Fruit fly (Drosophila melanogaster) whole organism, embryonic: Measurements from ENCODE around the gene HisCl1.

Experiments used
- ATbp ChIP-seq: fragments of 200-800 bp; sonication (Bioruptor generic); optimal IDR thresholded peaks from 2 replicates; lab custom pipeline; 2017; ENCODE audit warnings: missing biosample characterization, mild to moderate bottlenecking, missing genetic modification characterization, missing genetic modification reagents
- Bdp1 ChIP-seq: fragments of 200-800 bp; sonication (Bioruptor generic); optimal IDR thresholded peaks from 3 replicates; lab custom pipeline; 2016; ENCODE audit warnings: missing biosample characterization, missing genetic modification characterization
- CG10274 ChIP-seq: fragments of 200-800 bp; sonication (Bioruptor generic); optimal IDR thresholded peaks from 3 replicates; lab custom pipeline; 2017; ENCODE audit warnings: missing biosample characterization, mild to moderate bottlenecking, missing genetic modification characterization
- CG11085 ChIP-seq: fragments of 200-800 bp; sonication (Bioruptor generic); IDR thresholded peaks from 2 replicates; pipeline ENCODE4 v1.3.6; 2022; ENCODE audit warnings: missing biosample characterization, missing genetic modification characterization
- CG12236 ChIP-seq: fragments of 200-800 bp; sonication (Bioruptor generic); optimal IDR thresholded peaks from 2 replicates; lab custom pipeline; 2016; ENCODE audit warnings: missing biosample characterization, missing genetic modification characterization
- CG1529 ChIP-seq: fragments of 200-800 bp; sonication (Bioruptor generic); optimal IDR thresholded peaks from 3 replicates; lab custom pipeline; 2018; ENCODE audit warnings: missing biosample characterization, missing genetic modification characterization
- CG16813 ChIP-seq: fragments of 200-800 bp; sonication (Bioruptor generic); IDR thresholded peaks from 3 replicates; pipeline ENCODE4 v1.3.6; 2022; ENCODE audit warnings: missing biosample characterization, missing genetic modification characterization; ENCODE audit not compliant: partially characterized antibody
- CG17361 ChIP-seq: fragments of 200-800 bp; sonication (Bioruptor generic); IDR thresholded peaks from 3 replicates; pipeline ENCODE4 v1.3.6; 2022; ENCODE audit warnings: missing biosample characterization, missing genetic modification characterization
- CG2116 ChIP-seq: fragments of 200-800 bp; sonication (Bioruptor generic); optimal IDR thresholded peaks from 3 replicates; lab custom pipeline; 2018; ENCODE audit warnings: missing biosample characterization, mild to moderate bottlenecking, missing genetic modification characterization
- CG2889 ChIP-seq: fragments of 200-800 bp; sonication (Bioruptor generic); IDR thresholded peaks from 3 replicates; pipeline ENCODE4 v1.3.6; 2022; ENCODE audit warnings: missing biosample characterization, missing genetic modification characterization
- CG31441 ChIP-seq: fragments of 200-800 bp; sonication (Bioruptor generic); IDR thresholded peaks from 2 replicates; pipeline ENCODE4 v1.3.6; 2022; ENCODE audit warnings: missing biosample characterization, missing genetic modification characterization
- CG34376 ChIP-seq: fragments of 200-800 bp; sonication (Bioruptor generic); optimal IDR thresholded peaks from 2 replicates; lab custom pipeline; 2018; ENCODE audit warnings: missing biosample characterization, mild to moderate bottlenecking, missing genetic modification characterization
- CG5180 ChIP-seq: fragments of 200-800 bp; sonication (Bioruptor generic); optimal IDR thresholded peaks from 3 replicates; lab custom pipeline; 2017; ENCODE audit warnings: missing biosample characterization, missing genetic modification characterization, mild to moderate bottlenecking, moderate library complexity, missing genetic modification reagents
- CG5953 ChIP-seq: fragments of 200-800 bp; sonication (Bioruptor generic); IDR thresholded peaks from 2 replicates; pipeline ENCODE4 v1.3.6; 2022; ENCODE audit warnings: missing biosample characterization, missing genetic modification characterization
- CG7372 ChIP-seq: fragments of 200-800 bp; sonication (Bioruptor generic); IDR thresholded peaks from 2 replicates; pipeline ENCODE4 v1.3.6; 2022; ENCODE audit warnings: missing biosample characterization, missing genetic modification characterization
- CG7786 ChIP-seq: fragments of 200-800 bp; sonication (Bioruptor generic); optimal IDR thresholded peaks from 2 replicates; lab custom pipeline; 2016; ENCODE audit warnings: missing biosample characterization, missing genetic modification characterization
- CG7839 ChIP-seq: fragments of 200-800 bp; sonication (Bioruptor generic); optimal IDR thresholded peaks from 3 replicates; lab custom pipeline; 2018; ENCODE audit warnings: missing biosample characterization, mild to moderate bottlenecking, missing genetic modification characterization, moderate library complexity
- CG9437 ChIP-seq: fragments of 200-800 bp; sonication (Bioruptor generic); optimal IDR thresholded peaks from 2 replicates; lab custom pipeline; 2018; ENCODE audit warnings: missing biosample characterization, mild to moderate bottlenecking, missing genetic modification characterization
- CG9727 ChIP-seq: fragments of 200-800 bp; sonication (Bioruptor generic); optimal IDR thresholded peaks from 3 replicates; lab custom pipeline; 2017; ENCODE audit warnings: missing biosample characterization, mild to moderate bottlenecking, missing genetic modification characterization
- CG9932 ChIP-seq: fragments of 200-800 bp; sonication (Bioruptor generic); IDR thresholded peaks from 2 replicates; pipeline ENCODE4 v1.3.6; 2022; ENCODE audit warnings: missing biosample characterization, missing genetic modification characterization
- CkIIα-i1 ChIP-seq: fragments of 200-800 bp; sonication (Bioruptor generic); IDR thresholded peaks from 2 replicates; pipeline ENCODE4 v1.3.6; 2022; ENCODE audit warnings: missing biosample characterization, missing genetic modification characterization
- E2f1 ChIP-seq: fragments of 200-800 bp; sonication (Bioruptor generic); IDR thresholded peaks from 2 replicates; pipeline ENCODE4 v1.3.6; 2022; ENCODE audit warnings: missing biosample characterization, missing genetic modification characterization
- Hmr ChIP-seq: fragments of 200-800 bp; sonication (Bioruptor generic); optimal IDR thresholded peaks from 3 replicates; lab custom pipeline; 2017; ENCODE audit warnings: mild to moderate bottlenecking, missing biosample characterization, missing genetic modification reagents, missing genetic modification characterization
- Hmx ChIP-seq: fragments of 200-800 bp; sonication (Bioruptor generic); optimal IDR thresholded peaks from 2 replicates; lab custom pipeline; 2016; ENCODE audit warnings: missing biosample characterization, missing genetic modification characterization
- Hsf ChIP-seq: fragments of 200-800 bp; sonication (Bioruptor generic); optimal IDR thresholded peaks from 3 replicates; lab custom pipeline; 2016; ENCODE audit warnings: missing biosample characterization, missing genetic modification characterization
- MBD-R2 ChIP-seq: fragments of 200-800 bp; sonication (Bioruptor generic); IDR thresholded peaks from 2 replicates; pipeline ENCODE4 v1.3.6; 2022; ENCODE audit warnings: missing biosample characterization, missing genetic modification characterization
- Max ChIP-seq: fragments of 200-800 bp; sonication (Bioruptor generic); optimal IDR thresholded peaks from 2 replicates; lab custom pipeline; 2016; ENCODE audit warnings: missing biosample characterization, mild to moderate bottlenecking, missing genetic modification characterization
- Mrtf ChIP-seq: fragments of 200-800 bp; sonication (Bioruptor generic); IDR thresholded peaks from 3 replicates; pipeline ENCODE4 v1.3.6; 2022; ENCODE audit warnings: missing biosample characterization, missing genetic modification characterization
- NFAT ChIP-seq: fragments of 200-800 bp; sonication (Bioruptor generic); IDR thresholded peaks from 2 replicates; pipeline ENCODE4 v1.3.6; 2022; ENCODE audit warnings: missing biosample characterization, missing genetic modification characterization
- Neu2 ChIP-seq: fragments of 200-800 bp; sonication (Bioruptor generic); optimal IDR thresholded peaks from 3 replicates; lab custom pipeline; 2016; ENCODE audit warnings: missing biosample characterization, missing genetic modification characterization, borderline replicate concordance
- Opbp ChIP-seq: fragments of 200-800 bp; sonication (Bioruptor generic); IDR thresholded peaks from 3 replicates; pipeline ENCODE4 v1.3.6; 2022; ENCODE audit warnings: missing biosample characterization, missing genetic modification characterization; ENCODE audit not compliant: partially characterized antibody
- Trl ChIP-seq, 3 experiments: fragments of >200 bp in 2 of 3; fragments of 200-800 bp in 1 of 3; sonication (Bioruptor generic) in 1 of 3; optimal IDR thresholded peaks; 2 replicates in 1 of 3; 3 replicates in 2 of 3; lab custom pipeline; 2016 to 2017; ENCODE audit warnings: missing biosample characterization in 1 of 3, missing genetic modification characterization in 1 of 3
- abd-A ChIP-seq: fragments of 200-800 bp; sonication (Bioruptor generic); optimal IDR thresholded peaks from 3 replicates; lab custom pipeline; 2019; ENCODE audit warnings: missing biosample characterization, mild to moderate bottlenecking, missing genetic modification characterization, moderate library complexity
- al ChIP-seq: fragments of 200-800 bp; sonication (Bioruptor generic); IDR thresholded peaks from 2 replicates; pipeline ENCODE4 v1.3.6; 2022; ENCODE audit warnings: missing biosample characterization, missing genetic modification characterization
- amos ChIP-seq: fragments of 200-800 bp; sonication (Bioruptor generic); IDR thresholded peaks from 2 replicates; pipeline ENCODE4 v1.3.6; 2022; ENCODE audit warnings: missing biosample characterization, missing genetic modification characterization; ENCODE audit not compliant: partially characterized antibody
- disco-r ChIP-seq: fragments of 200-800 bp; sonication (Bioruptor generic); optimal IDR thresholded peaks from 2 replicates; lab custom pipeline; 2016; ENCODE audit warnings: missing biosample characterization, missing genetic modification characterization
- dysf ChIP-seq: fragments of 200-800 bp; sonication (Bioruptor generic); IDR thresholded peaks from 3 replicates; pipeline ENCODE4 v1.3.6; 2022; ENCODE audit warnings: missing biosample characterization, missing genetic modification characterization
- grn ChIP-seq: fragments of 200-800 bp; sonication (Bioruptor generic); optimal IDR thresholded peaks from 3 replicates; lab custom pipeline; 2017; ENCODE audit warnings: missing biosample characterization, missing genetic modification characterization
- hbn ChIP-seq: fragments of 200-800 bp; sonication (Bioruptor generic); IDR thresholded peaks from 2 replicates; pipeline ENCODE4 v1.3.6; 2022; ENCODE audit warnings: missing biosample characterization, missing genetic modification characterization; ENCODE audit not compliant: partially characterized antibody
- mld ChIP-seq: fragments of 200-800 bp; sonication (Bioruptor generic); IDR thresholded peaks from 3 replicates; pipeline ENCODE4 v1.3.6; 2022; ENCODE audit warnings: missing biosample characterization, missing genetic modification characterization; ENCODE audit not compliant: partially characterized antibody
- nmo ChIP-seq: fragments of 200-800 bp; sonication (Bioruptor generic); optimal IDR thresholded peaks from 2 replicates; lab custom pipeline; 2018; ENCODE audit warnings: missing biosample characterization, mild to moderate bottlenecking, missing genetic modification characterization, moderate library complexity
- pb ChIP-seq: fragments of 200-800 bp; sonication (Bioruptor generic); optimal IDR thresholded peaks from 3 replicates; lab custom pipeline; 2016; ENCODE audit warnings: missing biosample characterization, missing genetic modification characterization
- pzg ChIP-seq: fragments of 200-800 bp; sonication (Bioruptor generic); optimal IDR thresholded peaks from 3 replicates; lab custom pipeline; 2018; ENCODE audit warnings: missing biosample characterization, mild to moderate bottlenecking, missing genetic modification characterization, moderate library complexity
- run ChIP-seq: fragments of 200-800 bp; sonication (Bioruptor generic); optimal IDR thresholded peaks from 3 replicates; lab custom pipeline; 2018; ENCODE audit warnings: missing biosample characterization, mild to moderate bottlenecking, missing genetic modification characterization
- salm ChIP-seq: fragments of 200-800 bp; sonication (Bioruptor generic); optimal IDR thresholded peaks from 2 replicates; lab custom pipeline; 2018; ENCODE audit warnings: missing biosample characterization, mild to moderate bottlenecking, missing genetic modification characterization
- sd ChIP-seq: fragments of 200-800 bp; sonication (Bioruptor generic); optimal IDR thresholded peaks from 3 replicates; lab custom pipeline; 2018; ENCODE audit warnings: missing biosample characterization, mild to moderate bottlenecking, missing genetic modification characterization, moderate library complexity
- so ChIP-seq: fragments of 200-800 bp; sonication (Bioruptor generic); IDR thresholded peaks from 3 replicates; pipeline ENCODE4 v1.3.6; 2022; ENCODE audit warnings: missing biosample characterization, missing genetic modification characterization
- unpg ChIP-seq: fragments of 200-800 bp; sonication (Bioruptor generic); optimal IDR thresholded peaks from 3 replicates; lab custom pipeline; 2018; ENCODE audit warnings: missing biosample characterization, mild to moderate bottlenecking, missing genetic modification characterization, moderate library complexity
- wdn ChIP-seq: fragments of 200-800 bp; sonication (Bioruptor generic); IDR thresholded peaks from 2 replicates; pipeline ENCODE4 v1.3.6; 2022; ENCODE audit warnings: missing biosample characterization, missing genetic modification characterization

The HisCl1 gene

dm6 chr3R:11818930-11819639 lies 32.1 kb downstream of the HisCl1 start, which contains the start of the genes COX5A and glo (continued):
- TF ChIP-seq MBD-R2 (GFP tag; lab: Robert Waterston, UW) (peak; percentile 79), Hsf (GFP tag; lab: Kevin White, UChicago) (peak; percentile 90), disco-r (GFP tag; lab: Kevin White, UChicago) (peak; percentile 83), CG12236 (peak; percentile 80), CG1529 (GFP tag; lab: Kevin White, UChicago) (peak; percentile 15), Hmx (GFP tag; lab: Kevin White, UChicago) (peak; percentile 5), CG5953 (no peak), Mrtf (GFP tag; lab: Robert Waterston, UW) (no peak), CG17361 (GFP tag; lab: Robert Waterston, UW) (peak; percentile 83), Opbp (no peak), CG2116 (GFP tag; lab: Kevin White, UChicago) (peak; percentile 80), run (no peak), CG7372 (GFP tag; lab: Robert Waterston, UW) (peak; percentile 78), pb (GFP tag; lab: Kevin White, UChicago) (peak; percentile 26), pzg (GFP tag; lab: Kevin White, UChicago) (peak; percentile 90), ATbp (GFP tag; lab: Kevin White, UChicago) (no peak), CG7839 (peak; percentile 76), so (GFP tag; lab: Robert Waterston, UW) (0 out of 3 replicates have a peak, but pooled peaks have one; percentile 25), hbn (no peak), CG2889 (GFP tag; lab: Robert Waterston, UW) (no peak), Hmr (GFP tag; lab: Kevin White, UChicago) (peak; percentile 78), E2f1 (peak; percentile 39; the same call in 1 of the 2 replicates), nmo (GFP tag; lab: Kevin White, UChicago) (peak; percentile 85), grn (peak; percentile 64), wdn (GFP tag; lab: Robert Waterston, UW) (peak; percentile 59), Bdp1 (GFP tag; lab: Kevin White, UChicago) (peak; percentile 74), Trl (optimal IDR thresholded peaks at IDR 0.05; lab: Kevin White, UChicago) (no peak), Trl (GFP tag; optimal IDR thresholded peaks at IDR 0.05; lab: Kevin White, UChicago) (peak; percentile 89), CG34376 (GFP tag; lab: Kevin White, UChicago) (peak; percentile 37), Neu2 (GFP tag; lab: Kevin White, UChicago) (peak; percentile 57), mld (GFP tag; lab: Robert Waterston, UW) (no peak), CG10274 (GFP tag; lab: Kevin White, UChicago) (peak; percentile 9), CG5180 (GFP tag; lab: Kevin White, UChicago) (no peak), Max (GFP tag; lab: Kevin White, UChicago) (peak; percentile 85), CG31441 (GFP tag; lab: Robert Waterston, UW) (peak; percentile 71), CG7786 (GFP tag; lab: Kevin White, UChicago) (peak; percentile 81), CG9437 (GFP tag; lab: Kevin White, UChicago) (peak; percentile 49), amos (GFP tag; lab: Robert Waterston, UW) (peak; percentile 20; the same call in 1 of the 2 replicates), CkIIα-i1 (GFP tag; lab: Robert Waterston, UW) (no peak), unpg (peak; percentile 74), CG9932 (peak; percentile 91), dysf (peak; percentile 69), CG11085 (GFP tag; lab: Robert Waterston, UW) (peak; percentile 67), sd (tag; lab: Kevin White, UChicago) (no peak), CG16813 (GFP tag; lab: Robert Waterston, UW) (0 out of 3 replicates have a peak, but pooled peaks have one; percentile 12), al (peak; percentile 73), salm (peak; percentile 25), NFAT (GFP tag; lab: Robert Waterston, UW) (peak; percentile 82), CG9727 (GFP tag; lab: Kevin White, UChicago) (peak; percentile 73), abd-A (peak; percentile 79)
